Worm (Caenorhabditis elegans): ENCODE measurements around the gene T28D6.4.
A peak's percentile ranks its signal among the peaks of the same experiment; 100 is the strongest.

T28D6.4 gene

ce11 chrIII:11355758-11356323 is 4.4 kb upstream of the T28D6.4 start:
- TF ChIP-seq nhr-12 (tag; optimal IDR thresholded peaks at IDR 0.05) = no peak
- TF ChIP-seq unc-120 (tag; optimal IDR thresholded peaks at IDR 0.05; ENCODE audit: poor library complexity, severe bottlenecking) = peak; percentile 35
- TF ChIP-seq M03D4.4 (tag; optimal IDR thresholded peaks at IDR 0.05) = peak; percentile 16
- TF ChIP-seq drap-1 (GFP tag; optimal IDR thresholded peaks at IDR 0.05) = peak; percentile 14
- no peak for TF ChIP-seq sem-2 (GFP tag; optimal IDR thresholded peaks at IDR 0.05)
- peak; percentile 17 for TF ChIP-seq hlh-1 (tag; optimal IDR thresholded peaks at IDR 0.05)
- no peak for TF ChIP-seq ceh-43 (GFP tag; optimal IDR thresholded peaks at IDR 0.05)

DNA sequence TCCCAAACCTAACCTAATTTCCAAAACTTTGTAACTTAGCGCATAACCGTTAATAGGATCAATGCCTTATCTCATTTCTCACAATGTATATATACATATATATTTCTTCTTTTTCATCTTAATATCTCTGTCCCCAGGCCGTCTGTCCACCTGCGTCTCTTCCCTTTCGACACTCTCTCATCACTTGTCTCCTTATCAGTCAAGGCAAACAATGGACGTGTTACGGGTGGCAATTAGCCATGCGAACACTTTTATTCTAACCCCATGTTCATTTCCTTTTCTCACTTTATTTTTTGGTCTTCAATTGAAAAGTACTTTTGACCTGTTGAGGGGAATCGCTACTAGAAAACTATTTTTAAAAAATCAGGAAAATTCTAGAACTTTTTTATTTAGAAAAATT is 2.8 kb upstream of the T28D6.4 start:
- TF ChIP-seq lin-13 (tag; optimal IDR thresholded peaks at IDR 0.05) (no peak), elt-3 (tag; optimal IDR thresholded peaks at IDR 0.05) (no peak), nhr-28 (tag; optimal IDR thresholded peaks at IDR 0.05) (no peak), ham-2 (GFP tag; optimal IDR thresholded peaks at IDR 0.05) (no peak), ceh-39 (tag; optimal IDR thresholded peaks at IDR 0.05) (no peak), pha-4 (tag; optimal IDR thresholded peaks at IDR 0.05) (no peak), blmp-1 (tag; optimal IDR thresholded peaks at IDR 0.05) (no peak), nhr-237 (tag; optimal IDR thresholded peaks at IDR 0.05) (no peak), M03D4.4 (tag; optimal IDR thresholded peaks at IDR 0.05) (no peak), unc-62 (GFP tag; optimal IDR thresholded peaks at IDR 0.05) (no peak), ces-1 (GFP tag; optimal IDR thresholded peaks at IDR 0.05) (no peak), ztf-11 (tag; optimal IDR thresholded peaks at IDR 0.05) (no peak), snpc-4 (tag; optimal IDR thresholded peaks at IDR 0.05) (no peak), hlh-1 (tag; optimal IDR thresholded peaks at IDR 0.05) (no peak), tbx-8 (GFP tag; optimal IDR thresholded peaks at IDR 0.05) (no peak), sem-2 (GFP tag; optimal IDR thresholded peaks at IDR 0.05) (no peak), bed-3 (GFP tag; optimal IDR thresholded peaks at IDR 0.05) (no peak), unc-120 (tag; optimal IDR thresholded peaks at IDR 0.05; ENCODE audit: poor library complexity, severe bottlenecking) (no peak)

ce11 chrIII:11358273-11358672 is 2.0 kb upstream of the T28D6.4 start:
- no peak for TF ChIP-seq mep-1 (tag; optimal IDR thresholded peaks at IDR 0.05)
- TF ChIP-seq ces-1 (GFP tag; optimal IDR thresholded peaks at IDR 0.05) = peak; percentile 99
- no peak for TF ChIP-seq sptf-1 (tag; optimal IDR thresholded peaks at IDR 0.05)

DNA sequence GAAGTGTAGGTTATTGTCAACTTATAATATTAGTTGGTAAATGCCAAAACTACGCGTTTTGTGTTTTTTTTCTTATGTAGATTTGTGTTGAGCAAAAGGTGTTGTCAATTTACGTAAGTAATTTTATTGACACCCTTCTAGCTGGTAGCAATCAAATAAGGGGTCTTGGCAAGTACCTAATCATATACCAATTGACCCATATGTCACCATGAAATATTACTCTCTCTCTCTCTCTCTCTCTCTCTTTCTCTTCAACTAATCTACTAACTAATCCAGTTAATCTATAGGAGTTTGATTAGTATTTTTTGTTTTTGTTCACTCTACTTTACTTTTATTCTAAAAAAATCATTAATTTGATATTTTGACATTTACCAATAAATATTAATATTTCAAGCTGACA is 834 bp upstream of the T28D6.4 start:
- TF ChIP-seq tbx-8 (GFP tag; optimal IDR thresholded peaks at IDR 0.05) (no peak), drap-1 (GFP tag; optimal IDR thresholded peaks at IDR 0.05) (no peak), mls-2 (tag; optimal IDR thresholded peaks at IDR 0.05) (no peak), pha-4 (tag; optimal IDR thresholded peaks at IDR 0.05) (no peak), M03D4.4 (tag; optimal IDR thresholded peaks at IDR 0.05) (no peak), elt-3 (tag; optimal IDR thresholded peaks at IDR 0.05) (no peak), ces-1 (GFP tag; optimal IDR thresholded peaks at IDR 0.05) (peak; percentile 85), sem-2 (GFP tag; optimal IDR thresholded peaks at IDR 0.05) (no peak)

ce11 chrIII:11361394-11361793 is 1.1 kb downstream of the T28D6.4 start:
- TF ChIP-seq nhr-237 (tag; optimal IDR thresholded peaks at IDR 0.05) (no peak), lin-13 (tag; optimal IDR thresholded peaks at IDR 0.05) (no peak), snpc-4 (tag; optimal IDR thresholded peaks at IDR 0.05) (no peak), sem-2 (GFP tag; optimal IDR thresholded peaks at IDR 0.05) (no peak), unc-120 (tag; optimal IDR thresholded peaks at IDR 0.05; ENCODE audit: poor library complexity, severe bottlenecking) (no peak), tbx-8 (GFP tag; optimal IDR thresholded peaks at IDR 0.05) (no peak), ceh-83 (GFP tag; optimal IDR thresholded peaks at IDR 0.05) (no peak), ceh-39 (tag; optimal IDR thresholded peaks at IDR 0.05) (no peak), ztf-11 (tag; optimal IDR thresholded peaks at IDR 0.05) (no peak), lin-32 (GFP tag; optimal IDR thresholded peaks at IDR 0.05) (no peak), M03D4.4 (tag; optimal IDR thresholded peaks at IDR 0.05) (no peak), drap-1 (GFP tag; optimal IDR thresholded peaks at IDR 0.05) (no peak), ces-1 (GFP tag; optimal IDR thresholded peaks at IDR 0.05) (no peak), ceh-43 (GFP tag; optimal IDR thresholded peaks at IDR 0.05) (no peak), mab-5 (tag; optimal IDR thresholded peaks at IDR 0.05) (no peak)

ce11 chrIII:11362915-11363314 is 2.7 kb downstream of the T28D6.4 start:
- TF ChIP-seq M03D4.4 (tag; optimal IDR thresholded peaks at IDR 0.05) (no peak), mls-2 (tag; optimal IDR thresholded peaks at IDR 0.05) (no peak)
